Worm (Caenorhabditis elegans): ENCODE measurements around the gene fkh-3.

DNA sequence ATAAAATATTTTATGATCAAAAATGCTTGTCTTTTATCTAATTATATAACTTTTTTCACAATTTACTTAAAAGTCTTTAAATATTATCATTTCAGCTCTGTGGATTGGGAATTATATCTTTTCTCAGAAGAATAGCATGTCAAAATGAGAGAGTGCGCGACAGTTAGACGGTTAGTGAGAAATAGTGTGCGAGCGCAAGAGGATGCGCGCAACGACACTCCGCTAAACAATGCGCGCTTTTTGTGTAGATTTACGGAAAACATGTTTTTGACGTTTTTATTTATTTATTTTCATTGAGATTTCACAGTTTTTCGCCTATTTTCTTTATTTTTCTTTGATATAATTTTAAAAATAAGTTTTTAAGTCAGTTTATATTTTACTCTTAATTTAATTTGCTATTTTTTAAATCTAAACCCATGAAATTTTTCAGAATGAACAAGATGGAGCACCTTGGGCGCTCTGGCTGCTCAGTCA, 26.7 kb downstream of the fkh-3 start, which contains the start of gene F02C12.3:
- no peak for TF ChIP-seq tbx-37 (GFP tag; conservative IDR thresholded peaks at IDR 0.05)
- TF ChIP-seq ceh-13 (GFP tag; optimal IDR thresholded peaks at IDR 0.05): no peak
- no peak for TF ChIP-seq ets-7 (tag; optimal IDR thresholded peaks at IDR 0.05)

All from whole organism, early embryonic.